Worm (Caenorhabditis elegans) whole organism, L2 larva: ENCODE measurements around the gene str-158.

ENCODE experiments used
- ZK546.5 ChIP-seq: sonication (generic microtip); optimal IDR thresholded peaks from 2 replicates; lab custom pipeline; 2017; ENCODE audit warnings: missing biosample characterization, missing genetic modification characterization
- aly-2 ChIP-seq: fragments of 150-350 bp; optimal IDR thresholded peaks from 2 replicates; lab custom pipeline; 2014; ENCODE audit warnings: missing biosample characterization, missing genetic modification characterization
- blmp-1 ChIP-seq: sonication (generic microtip); optimal IDR thresholded peaks from 2 replicates; lab custom pipeline; 2017; ENCODE audit warnings: missing genetic modification characterization, mild to moderate bottlenecking, missing compliant biosample characterization, antibody characterized with exemption, moderate library complexity; ENCODE audit not compliant: insufficient read depth
- mab-5 ChIP-seq: fragments of 150-350 bp; optimal IDR thresholded peaks from 2 replicates; lab custom pipeline; 2014; ENCODE audit warnings: missing biosample characterization, missing genetic modification characterization
- nhr-21 ChIP-seq: fragments of 150-350 bp; optimal IDR thresholded peaks from 2 replicates; lab custom pipeline; 2014; ENCODE audit warnings: missing biosample characterization, missing genetic modification characterization
- nhr-77 ChIP-seq: fragments of 150-350 bp; optimal IDR thresholded peaks from 2 replicates; lab custom pipeline; 2014; ENCODE audit warnings: missing biosample characterization, missing genetic modification characterization
- skn-1 ChIP-seq: sonication (generic microtip); optimal IDR thresholded peaks from 2 replicates; lab custom pipeline; 2017; ENCODE audit warnings: missing biosample characterization, missing genetic modification characterization
- sma-3 ChIP-seq: sonication (generic microtip); optimal IDR thresholded peaks from 2 replicates; lab custom pipeline; 2016; ENCODE audit warnings: missing genetic modification reagents, missing genetic modification characterization, missing compliant biosample characterization
- zag-1 ChIP-seq: fragments of 150-350 bp; optimal IDR thresholded peaks from 2 replicates; lab custom pipeline; 2014; ENCODE audit warnings: missing biosample characterization, missing genetic modification characterization
- ztf-11 ChIP-seq: sonication (generic microtip); optimal IDR thresholded peaks from 2 replicates; lab custom pipeline; 2017; ENCODE audit warnings: missing biosample characterization, missing genetic modification characterization
- ztf-4 ChIP-seq: fragments of 150-350 bp; optimal IDR thresholded peaks from 2 replicates; lab custom pipeline; 2014; ENCODE audit warnings: missing biosample characterization, missing genetic modification characterization

DNA sequence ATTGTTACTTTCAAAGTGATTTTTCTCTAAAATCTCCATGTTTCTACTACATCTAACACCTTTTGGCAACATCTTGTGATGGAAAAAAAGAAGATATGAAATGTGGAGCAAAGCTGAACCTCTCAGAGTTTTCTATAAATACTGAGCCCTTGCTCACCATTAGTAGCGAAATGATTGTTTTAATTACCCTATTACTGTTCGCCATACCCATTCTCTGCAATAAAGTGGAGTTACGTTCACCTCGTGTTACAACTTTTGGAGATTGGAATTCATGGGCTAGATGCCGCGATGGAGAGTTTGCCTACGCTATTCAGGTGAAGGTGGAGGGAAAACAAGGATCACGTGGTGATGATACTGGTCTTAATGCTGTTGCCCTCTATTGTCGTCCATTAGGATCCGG, 46.0 kb downstream of the str-158 start, which contains the start of gene txt-3:
- TF ChIP-seq mab-5 (tag; lab: Kevin White, UChicago) (no peak), nhr-21 (tag; lab: Kevin White, UChicago) (no peak), skn-1 (tag; lab: Kevin White, UChicago) (no peak), ztf-11 (tag; lab: Kevin White, UChicago) (no peak), ZK546.5 (tag; lab: Kevin White, UChicago) (no peak), blmp-1 (tag; lab: Kevin White, UChicago) (no peak), sma-3 (GFP tag; lab: Kevin White, UChicago) (no peak), aly-2 (tag; lab: Kevin White, UChicago) (no peak), nhr-77 (tag; lab: Kevin White, UChicago) (no peak), zag-1 (tag; lab: Kevin White, UChicago) (no peak), ztf-4 (tag; lab: Kevin White, UChicago) (no peak)
